Worm (Caenorhabditis elegans): ENCODE results near the gene D2023.4.

DNA sequence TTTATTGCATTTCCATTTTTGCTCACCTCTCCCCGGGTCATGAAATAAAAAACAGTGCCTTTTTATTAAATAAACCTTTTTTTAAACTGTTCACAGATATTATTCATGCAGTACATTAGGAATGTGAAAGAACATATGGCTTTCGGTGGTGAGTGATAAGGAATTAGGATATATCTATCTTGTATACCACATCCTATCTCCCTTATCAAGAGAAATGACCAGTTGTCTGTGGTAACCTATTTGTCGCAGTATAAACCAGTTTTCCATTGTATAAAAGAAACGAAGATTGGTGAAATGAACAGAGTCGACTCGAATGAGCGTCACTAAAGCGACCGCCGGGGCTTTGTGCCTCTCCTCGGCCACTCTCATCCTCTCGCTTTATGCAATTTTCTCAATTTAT, 3.7 kb upstream of the D2023.4 start, which contains the start of gene col-158:
- no peak for TF ChIP-seq lin-39 (tag; optimal IDR thresholded peaks at IDR 0.05)
- TF ChIP-seq lin-13 (GFP tag; optimal IDR thresholded peaks at IDR 0.05) = no peak
- TF ChIP-seq C04F5.9 (tag; optimal IDR thresholded peaks at IDR 0.05) = no peak
